Fruit fly (Drosophila melanogaster) whole organism, larva: ENCODE data around the gene sowi.

Experiments used
- noc ChIP-seq: fragments of 200-800 bp; sonication (Bioruptor generic); optimal IDR thresholded peaks from 3 replicates; lab custom pipeline; 2019; ENCODE audit warnings: missing biosample characterization, mild to moderate bottlenecking, missing genetic modification characterization, moderate library complexity

The sowi gene

DNA sequence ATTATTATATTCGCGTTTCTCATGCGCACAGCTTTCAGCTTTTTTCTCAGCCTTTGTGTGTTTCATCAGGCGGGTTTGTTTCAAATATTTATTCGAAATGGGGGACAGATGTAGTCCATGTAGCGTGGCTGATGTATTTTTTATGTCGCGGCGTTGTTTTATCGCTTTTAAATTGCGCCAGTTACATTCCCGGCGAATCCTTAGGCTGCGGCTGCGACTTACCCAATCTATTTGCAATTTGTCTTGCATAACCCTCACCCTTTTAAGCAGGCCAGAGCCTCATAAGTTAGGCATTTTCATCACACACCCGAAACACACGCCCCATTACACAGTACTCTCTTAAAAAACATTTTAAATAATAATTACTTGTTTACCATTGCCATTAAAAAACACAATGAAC lies 2.2 kb upstream of the sowi start, which contains the start of gene sunz:
Gene sunz (plus strand): TSS at position 301 of the 400 bp plus-strand sequence.
- no peak for TF ChIP-seq noc (tag; lab: Kevin White, UChicago)

DNA sequence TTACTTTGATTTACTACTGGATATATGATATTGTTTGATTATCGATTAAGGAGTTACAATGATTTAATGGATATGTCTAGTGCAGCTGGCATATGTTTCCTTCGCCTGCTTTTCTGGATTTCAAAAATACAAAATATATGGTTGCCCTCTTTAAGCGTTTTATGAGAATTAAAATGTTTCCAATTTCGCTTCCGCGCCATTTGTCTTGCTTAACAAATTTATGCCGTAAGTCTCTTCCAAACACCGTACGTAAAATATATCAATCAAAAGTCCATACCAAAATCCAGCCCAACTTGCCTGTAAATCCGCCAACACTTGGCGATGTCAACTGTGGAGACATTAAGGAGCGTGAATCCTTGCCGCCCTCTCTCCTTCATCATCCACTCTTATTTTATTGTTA lies 1.5 kb upstream of the sowi start, which contains the start of gene CG15177:
Gene CG15177 (minus strand): TSS at position 101 of the 400 bp plus-strand sequence.
- TF ChIP-seq noc (tag; lab: Kevin White, UChicago) = no peak

- TF ChIP-seq noc (tag; lab: Kevin White, UChicago) = no peak
Measured at dm6 chr3R:6608814-6609213, 18.9 kb downstream of the sowi start, which contains the start of gene glob2. Gene glob2, minus strand, starts transcription at chr3R:6608914.

- no peak for TF ChIP-seq noc (tag; lab: Kevin White, UChicago)
Measured at dm6 chr3R:6605142-6605541, 22.6 kb downstream of the sowi start.

- TF ChIP-seq noc (tag; lab: Kevin White, UChicago) = no peak
Measured at dm6 chr3R:6600942-6601341, 26.8 kb downstream of the sowi start, which contains the start of gene CG31482. Gene CG31482, plus strand, starts transcription at chr3R:6601242.

DNA sequence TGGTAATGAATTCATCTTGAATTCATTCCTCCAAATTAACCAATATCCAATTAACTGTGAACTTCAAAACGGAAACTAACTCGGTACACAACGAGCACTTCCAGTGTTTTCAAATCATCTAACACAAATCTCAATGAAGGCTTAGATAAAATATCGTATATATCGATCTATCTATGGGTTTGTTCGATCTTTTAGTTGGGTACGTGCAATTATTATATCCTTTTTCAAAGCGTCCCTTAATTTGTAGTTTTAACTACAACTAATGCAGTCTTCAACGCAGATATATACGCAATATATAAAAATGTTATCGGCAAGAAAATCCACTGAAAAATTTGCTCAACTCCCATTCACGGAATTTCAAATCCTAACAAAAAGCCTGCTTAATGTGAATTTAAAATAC lies 29.8 kb downstream of the sowi start, which contains the start of gene CG1138:
Gene CG1138 (minus strand): TSS at position 101 of the 400 bp plus-strand sequence.
- no peak for TF ChIP-seq noc (tag; lab: Kevin White, UChicago)

- TF ChIP-seq noc (tag; lab: Kevin White, UChicago) = no peak
Measured at dm6 chr3R:6593068-6593567, 34.6 kb downstream of the sowi start, which contains the start of gene dpr11. Gene dpr11, minus strand, starts transcription at chr3R:6593330.

DNA sequence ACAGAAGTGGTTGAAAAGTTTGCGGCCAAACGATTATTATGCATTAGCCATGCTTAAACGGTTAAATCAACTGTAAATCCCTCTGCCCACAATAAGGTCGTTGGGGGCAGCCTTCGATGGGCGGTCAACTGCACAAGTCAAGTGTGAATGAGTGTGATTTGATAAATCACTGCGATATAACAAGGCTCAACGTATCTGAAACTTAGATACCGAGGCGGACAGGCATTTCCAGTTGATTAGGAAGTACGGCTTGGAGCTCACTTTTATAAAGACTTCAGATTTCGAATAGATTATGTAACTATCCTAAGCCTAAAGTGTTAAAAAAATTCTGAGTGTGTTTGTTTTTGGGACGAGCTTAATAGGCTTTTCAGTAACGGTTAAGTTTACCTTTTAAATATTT lies 47.2 kb downstream of the sowi start, which contains the start of gene CG2336:
Gene CG2336 (plus strand): TSS at position 301 of the 400 bp plus-strand sequence.
- no peak for TF ChIP-seq noc (tag; lab: Kevin White, UChicago)
